Fruit fly (Drosophila melanogaster): Measurements from ENCODE around the gene CG32816.

The CG32816 gene

dm6 chrX:406306-406705 is 64.2 kb downstream of the CG32816 start:
- no peak for TF ChIP-seq Sin3A (optimal IDR thresholded peaks at IDR 0.05)
- no peak for TF ChIP-seq insv (optimal IDR thresholded peaks at IDR 0.05)
- no peak for TF ChIP-seq psq (optimal IDR thresholded peaks at IDR 0.05)
- TF ChIP-seq ttk (optimal IDR thresholded peaks at IDR 0.05), result no peak
- no peak for TF ChIP-seq h (optimal IDR thresholded peaks at IDR 0.05)
- TF ChIP-seq Myc (optimal IDR thresholded peaks at IDR 0.05), result no peak

- TF ChIP-seq psq (optimal IDR thresholded peaks at IDR 0.05), result no peak
Observed at dm6 chrX:399732-400131, 70.8 kb downstream of the CG32816 start.

DNA sequence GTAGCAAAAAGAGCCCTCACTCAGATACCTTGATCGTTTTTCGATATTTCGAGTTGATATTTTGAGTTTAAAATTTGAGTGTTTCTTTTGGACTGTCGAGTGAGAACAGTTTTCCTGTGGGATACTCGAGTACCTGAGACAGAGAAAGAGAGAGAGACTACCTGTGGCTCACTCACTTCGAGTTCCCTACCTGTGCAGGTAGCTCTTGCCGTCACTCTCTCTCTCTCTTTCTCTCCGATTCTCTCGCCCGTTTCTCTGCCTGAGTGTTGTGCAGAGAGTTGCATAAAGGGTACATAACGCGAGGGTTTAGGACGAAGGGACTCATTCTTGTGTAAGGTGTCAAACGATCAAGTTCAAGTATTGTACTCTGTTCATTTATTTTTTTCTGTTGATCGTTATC is 74.8 kb downstream of the CG32816 start, which contains the start of gene sc:
Gene sc (plus strand): TSS at position 315 of the 400 bp plus-strand sequence.
- TF ChIP-seq h (optimal IDR thresholded peaks at IDR 0.05), result no peak

dm6 chrX:392979-393378 is 77.5 kb downstream of the CG32816 start:
- TF ChIP-seq Sin3A (optimal IDR thresholded peaks at IDR 0.05) (no peak), psq (optimal IDR thresholded peaks at IDR 0.05) (no peak), insv (optimal IDR thresholded peaks at IDR 0.05) (no peak), h (optimal IDR thresholded peaks at IDR 0.05) (no peak), Myc (optimal IDR thresholded peaks at IDR 0.05) (no peak), ttk (optimal IDR thresholded peaks at IDR 0.05) (no peak)

DNA sequence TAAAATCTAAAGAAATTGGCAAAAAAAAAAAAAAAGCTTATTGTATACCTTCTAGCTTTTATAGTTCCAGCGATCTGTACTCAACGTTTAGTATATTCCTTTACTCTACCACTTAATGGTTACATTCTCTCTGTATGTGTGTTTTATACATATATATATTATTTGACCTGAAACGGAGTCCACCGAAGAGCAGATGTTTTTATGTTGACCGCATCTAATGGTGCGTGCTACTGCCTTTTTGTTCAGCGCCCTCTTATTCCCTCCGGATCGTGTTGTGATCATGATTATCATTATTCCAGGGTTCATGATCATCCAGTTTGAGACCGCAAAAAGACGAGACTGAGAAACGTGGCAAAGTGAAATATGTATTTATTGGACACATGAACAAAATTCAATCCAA is 78.3 kb downstream of the CG32816 start:
- TF ChIP-seq h (optimal IDR thresholded peaks at IDR 0.05), result no peak
- TF ChIP-seq psq (optimal IDR thresholded peaks at IDR 0.05), result no peak
- TF ChIP-seq Sin3A (optimal IDR thresholded peaks at IDR 0.05), result no peak
- no peak for TF ChIP-seq insv (optimal IDR thresholded peaks at IDR 0.05)
- no peak for TF ChIP-seq ttk (optimal IDR thresholded peaks at IDR 0.05)

dm6 chrX:390457-390856 is 80.1 kb downstream of the CG32816 start:
- TF ChIP-seq Sin3A (optimal IDR thresholded peaks at IDR 0.05), result no peak
- TF ChIP-seq Myc (optimal IDR thresholded peaks at IDR 0.05), result no peak
- TF ChIP-seq insv (optimal IDR thresholded peaks at IDR 0.05), result no peak
- no peak for TF ChIP-seq psq (optimal IDR thresholded peaks at IDR 0.05)
- no peak for TF ChIP-seq h (optimal IDR thresholded peaks at IDR 0.05)
- TF ChIP-seq ttk (optimal IDR thresholded peaks at IDR 0.05), result no peak

DNA sequence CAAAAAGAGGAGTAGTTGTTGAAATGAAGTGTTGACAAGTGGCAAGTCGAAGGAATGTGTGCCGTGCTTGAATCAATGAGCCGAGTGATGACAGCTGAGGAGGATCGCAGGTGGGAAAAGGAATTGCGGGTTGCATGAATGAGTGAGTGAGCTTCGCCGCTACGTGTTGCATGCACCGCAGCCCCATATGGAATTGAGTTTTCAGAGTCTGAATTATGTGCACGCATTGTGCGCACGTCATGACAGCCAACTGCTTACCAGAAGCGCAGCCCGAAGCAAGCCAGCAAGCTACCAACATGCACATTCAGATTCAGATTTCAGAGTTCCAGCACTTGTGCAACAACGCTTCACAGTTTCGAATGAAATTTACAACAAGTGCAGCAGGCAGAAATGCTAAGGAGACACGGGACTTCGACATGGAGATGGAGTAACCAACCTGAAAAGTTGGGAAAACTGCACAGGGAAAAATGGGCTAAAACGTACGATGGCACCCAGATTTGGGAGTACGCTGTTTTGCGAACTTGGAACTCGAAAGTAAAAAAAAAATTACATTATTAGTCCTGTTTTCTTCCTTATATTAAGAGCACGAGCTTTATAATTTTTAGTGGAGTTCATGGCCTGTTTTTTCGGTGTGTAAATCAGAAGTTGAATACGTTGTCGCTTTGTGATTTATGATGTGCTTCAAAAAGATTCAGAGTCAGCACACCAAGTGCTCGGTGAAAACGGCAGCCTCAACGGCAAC is 84.6 kb downstream of the CG32816 start:
- TF ChIP-seq ttk (optimal IDR thresholded peaks at IDR 0.05) (no peak), h (optimal IDR thresholded peaks at IDR 0.05) (no peak)

DNA sequence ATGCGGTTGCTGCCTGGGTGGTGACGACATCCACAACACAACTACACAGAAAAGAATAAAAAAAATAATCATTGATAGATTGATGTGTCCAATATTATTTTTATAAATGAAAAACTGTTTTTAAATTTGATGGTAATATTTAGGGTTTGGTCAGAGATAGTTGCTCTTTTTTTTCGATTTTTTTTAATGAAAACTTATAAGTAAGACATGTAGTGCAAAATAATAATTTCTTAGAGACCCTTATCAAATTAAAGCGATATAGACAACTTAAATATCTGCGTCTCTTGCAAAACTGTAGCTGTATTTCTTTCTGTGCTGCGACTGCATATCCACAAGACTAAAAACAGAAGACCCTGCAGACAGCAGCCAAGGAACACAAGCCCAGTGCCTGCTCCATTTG is 91.0 kb downstream of the CG32816 start:
- TF ChIP-seq Sin3A (optimal IDR thresholded peaks at IDR 0.05) (no peak), Myc (optimal IDR thresholded peaks at IDR 0.05) (no peak), psq (optimal IDR thresholded peaks at IDR 0.05) (no peak), ttk (optimal IDR thresholded peaks at IDR 0.05) (no peak), h (optimal IDR thresholded peaks at IDR 0.05) (no peak), insv (optimal IDR thresholded peaks at IDR 0.05) (no peak)

DNA sequence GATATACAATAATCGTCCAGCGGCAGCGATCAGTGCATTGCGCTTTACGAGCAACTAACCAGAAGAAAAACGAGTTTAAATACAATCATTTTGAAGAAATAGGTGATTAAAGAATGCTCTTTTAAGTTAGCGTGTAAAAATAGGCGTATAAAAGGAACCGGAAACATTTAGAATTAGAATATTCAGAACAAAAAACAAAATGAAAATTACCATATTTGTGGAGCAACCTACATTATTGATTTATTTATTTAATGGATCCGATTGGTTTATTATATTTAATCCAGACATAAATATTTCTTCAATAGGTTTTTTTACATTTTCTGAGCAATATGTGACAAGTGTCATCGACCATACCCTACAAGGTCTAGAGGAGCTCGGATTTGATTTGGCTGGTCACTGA is 92.2 kb downstream of the CG32816 start:
- TF ChIP-seq ttk (optimal IDR thresholded peaks at IDR 0.05) (no peak), psq (optimal IDR thresholded peaks at IDR 0.05) (no peak), Myc (optimal IDR thresholded peaks at IDR 0.05) (no peak), h (optimal IDR thresholded peaks at IDR 0.05) (no peak), insv (optimal IDR thresholded peaks at IDR 0.05) (no peak), Sin3A (optimal IDR thresholded peaks at IDR 0.05) (no peak)

- TF ChIP-seq insv (optimal IDR thresholded peaks at IDR 0.05) (no peak), Sin3A (optimal IDR thresholded peaks at IDR 0.05) (no peak), Myc (optimal IDR thresholded peaks at IDR 0.05) (no peak), psq (optimal IDR thresholded peaks at IDR 0.05) (no peak), ttk (optimal IDR thresholded peaks at IDR 0.05) (no peak)
Observed at dm6 chrX:377388-377787, 93.1 kb downstream of the CG32816 start.

- TF ChIP-seq Myc (optimal IDR thresholded peaks at IDR 0.05) (no peak), Sin3A (optimal IDR thresholded peaks at IDR 0.05) (no peak), ttk (optimal IDR thresholded peaks at IDR 0.05) (no peak), psq (optimal IDR thresholded peaks at IDR 0.05) (no peak), h (optimal IDR thresholded peaks at IDR 0.05) (no peak)
Observed at dm6 chrX:369645-370174, 100.8 kb downstream of the CG32816 start, which contains the start of gene ac. Gene ac (plus strand): TSS chrX:370031.

dm6 chrX:366854-367253 is 103.7 kb downstream of the CG32816 start:
- no peak for TF ChIP-seq h (optimal IDR thresholded peaks at IDR 0.05)
- TF ChIP-seq Myc (optimal IDR thresholded peaks at IDR 0.05), result no peak
- TF ChIP-seq Sin3A (optimal IDR thresholded peaks at IDR 0.05), result no peak
- TF ChIP-seq ttk (optimal IDR thresholded peaks at IDR 0.05), result no peak
- TF ChIP-seq insv (optimal IDR thresholded peaks at IDR 0.05), result no peak
- no peak for TF ChIP-seq psq (optimal IDR thresholded peaks at IDR 0.05)

- TF ChIP-seq h (optimal IDR thresholded peaks at IDR 0.05) (no peak), Sin3A (optimal IDR thresholded peaks at IDR 0.05) (no peak), insv (optimal IDR thresholded peaks at IDR 0.05) (no peak), psq (optimal IDR thresholded peaks at IDR 0.05) (no peak), Myc (optimal IDR thresholded peaks at IDR 0.05) (no peak), ttk (optimal IDR thresholded peaks at IDR 0.05) (no peak)
Observed at dm6 chrX:364006-364405, 106.5 kb downstream of the CG32816 start.
